Worm (Caenorhabditis elegans) whole organism, L4/young adult: Measurements from ENCODE around the gene C13C4.6.

Experiments used
- dao-5 ChIP-seq: sonication (generic microtip); optimal IDR thresholded peaks from 2 replicates; lab custom pipeline; 2016; ENCODE audit warnings: missing genotype, missing genetic modification characterization, moderate library complexity, missing compliant biosample characterization
- him-1 ChIP-seq: sonication (generic microtip); optimal IDR thresholded peaks from 2 replicates; lab custom pipeline; 2016; ENCODE audit warnings: missing genotype, missing genetic modification reagents, missing genetic modification characterization, missing compliant biosample characterization

DNA sequence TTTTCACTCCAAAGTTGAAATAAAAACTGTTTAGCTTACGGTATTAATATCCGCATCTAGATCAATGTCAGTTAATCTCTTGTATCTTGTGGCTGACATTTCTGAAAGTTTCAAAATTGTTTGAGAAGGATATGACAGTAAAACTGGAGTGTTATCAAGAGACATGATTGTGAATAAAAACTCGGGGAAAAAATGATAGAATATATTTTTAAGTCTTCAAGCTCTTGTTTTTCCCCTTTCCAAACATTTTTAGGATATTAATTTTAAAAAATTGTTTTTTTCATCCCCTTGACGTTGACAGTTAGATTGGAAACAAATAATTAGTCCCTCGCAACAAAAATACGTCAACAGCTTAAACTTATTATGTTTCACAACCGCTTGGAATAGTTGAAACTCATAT lies 46.5 kb upstream of the C13C4.6 start, which contains the start of gene R07B7.6:
- TF ChIP-seq dao-5 (no peak), him-1 (no peak)
